Fruit fly (Drosophila melanogaster) whole organism: ENCODE results near the gene CG9581.

ENCODE experiments used
- Dll ChIP-seq: fragments of >200 bp; optimal IDR thresholded peaks from 2 replicates; lab custom pipeline; 2017
- pan ChIP-seq: fragments of >200 bp; optimal IDR thresholded peaks from 2 replicates; lab custom pipeline; 2017

DNA sequence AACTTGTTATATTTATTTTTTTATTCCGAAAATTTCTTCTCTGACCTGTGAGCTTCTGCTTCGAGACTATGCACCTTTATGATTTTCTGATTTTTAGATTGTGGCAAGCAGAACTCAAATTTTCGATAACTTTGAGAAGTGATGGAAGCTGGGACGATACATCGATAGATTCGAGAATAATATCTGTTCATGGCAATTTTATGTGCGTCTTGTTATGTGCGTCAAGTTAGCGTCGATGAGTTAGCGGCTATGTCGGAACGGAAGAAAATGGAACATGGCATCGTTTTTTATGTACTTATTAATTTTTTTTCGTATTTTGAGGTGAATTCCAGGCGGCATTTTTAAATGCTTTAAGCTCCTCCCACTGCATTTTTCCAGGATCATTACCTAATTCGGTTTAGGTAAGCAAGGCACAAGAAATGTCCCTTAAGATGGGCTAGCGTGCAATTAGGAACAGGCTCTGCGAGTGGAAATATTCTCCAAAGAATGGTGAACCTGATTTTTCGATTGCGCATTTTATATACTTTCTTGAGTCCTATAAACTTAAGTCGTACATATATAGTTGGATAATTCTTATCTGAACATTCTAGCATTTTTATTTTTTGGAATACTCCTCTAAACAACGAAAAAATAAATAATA lies 3.9 kb downstream of the CG9581 start, which contains the start of gene Phf7:
- TF ChIP-seq pan (no peak), Dll (lab: Kevin White, UChicago) (no peak)
